Fruit fly (Drosophila melanogaster): Measurements from ENCODE around the gene Ref1.

The Ref1 gene

DNA sequence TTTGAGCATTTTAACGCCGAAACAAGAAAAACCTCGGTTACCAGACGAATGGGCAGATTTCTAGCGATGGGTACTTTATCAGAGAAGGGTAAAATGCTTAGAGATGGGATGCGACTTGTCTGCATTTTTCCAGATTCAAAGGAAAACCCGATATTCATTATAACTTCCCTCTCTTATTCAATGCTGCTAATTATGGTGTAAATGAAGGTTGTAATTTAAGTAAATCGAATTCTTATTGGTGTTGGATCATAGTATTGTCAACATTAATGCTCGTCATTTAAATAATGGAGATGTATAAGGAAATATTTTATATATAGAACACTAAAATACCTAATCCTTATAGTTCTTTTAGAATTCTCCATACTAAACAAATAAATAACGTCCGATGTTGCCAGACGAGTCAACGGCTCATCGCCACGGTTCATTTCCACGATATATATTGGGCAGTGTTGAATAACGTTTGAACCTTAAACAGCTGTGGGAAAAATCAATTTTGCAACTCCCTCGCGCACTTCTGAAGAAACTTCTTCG lies 44.0 kb upstream of the Ref1 start, which contains the start of the genes Alh and CG10098 (continued):
- TF ChIP-seq CG8281 (tag; optimal IDR thresholded peaks at IDR 0.05) (no peak), jigr1 (GFP tag; IDR thresholded peaks at IDR 0.05) (no peak; the same call in 2 of the 3 replicates), Doc3 (GFP tag; IDR thresholded peaks at IDR 0.05; ENCODE audit: partially characterized antibody) (peak; percentile 65), CG11696 (GFP tag; IDR thresholded peaks at IDR 0.05) (peak; percentile 49; the same call in 1 of the 2 replicates), CG7745 (tag; optimal IDR thresholded peaks at IDR 0.05) (no peak), NK7.1 (GFP tag; optimal IDR thresholded peaks at IDR 0.05) (peak; percentile 58), E2f2 (GFP tag; IDR thresholded peaks at IDR 0.05) (peak; percentile 39; the same call in 1 of the 2 replicates), stc (GFP tag; IDR thresholded peaks at IDR 0.05) (peak; percentile 32; the same call in 1 of the 2 replicates), odd (GFP tag; optimal IDR thresholded peaks at IDR 0.05) (no peak), Dfd (GFP tag; optimal IDR thresholded peaks at IDR 0.05) (no peak), vfl (GFP tag; optimal IDR thresholded peaks at IDR 0.05) (peak; percentile 87), Gsc (GFP tag; IDR thresholded peaks at IDR 0.05) (no peak; the same call in 1 of the 2 replicates), H15 (GFP tag; IDR thresholded peaks at IDR 0.05) (peak; percentile 62; the same call in 2 of the 3 replicates), CG3847 (GFP tag; IDR thresholded peaks at IDR 0.05) (peak; percentile 82), wdn (GFP tag; IDR thresholded peaks at IDR 0.05) (peak; percentile 59; the same call in 1 of the 2 replicates), Ets65A (GFP tag) (peak; percentile 99), ind (GFP tag; optimal IDR thresholded peaks at IDR 0.05) (peak; percentile 92), CG12299 (tag; optimal IDR thresholded peaks at IDR 0.05) (peak; percentile 56), CG30403 (GFP tag; optimal IDR thresholded peaks at IDR 0.05) (peak; percentile 96), CG18619 (GFP tag; optimal IDR thresholded peaks at IDR 0.05) (peak; percentile 85), CG6254 (GFP tag; optimal IDR thresholded peaks at IDR 0.05) (no peak), CG12104 (GFP tag; optimal IDR thresholded peaks at IDR 0.05) (peak; percentile 89), pfk (GFP tag; optimal IDR thresholded peaks at IDR 0.05) (no peak), CG8359 (GFP tag; optimal IDR thresholded peaks at IDR 0.05; ENCODE audit: borderline replicate concordance) (no peak), gfzf (GFP tag; optimal IDR thresholded peaks at IDR 0.05) (peak; percentile 38), CG6854 (GFP tag; optimal IDR thresholded peaks at IDR 0.05) (no peak), CG18011 (GFP tag; optimal IDR thresholded peaks at IDR 0.05) (peak; percentile 67), amos (GFP tag; IDR thresholded peaks at IDR 0.05; ENCODE audit: partially characterized antibody) (peak; percentile 75), CG16779 (GFP tag; IDR thresholded peaks at IDR 0.05) (peak; percentile 50), CG2129 (GFP tag; IDR thresholded peaks at IDR 0.05; ENCODE audit: partially characterized antibody) (peak; percentile 64), toy (GFP tag; IDR thresholded peaks at IDR 0.05) (0 out of 2 replicates have a peak, but pooled peaks have one; percentile 45), BtbVII (GFP tag; optimal IDR thresholded peaks at IDR 0.05) (no peak), Deaf1 (tag; optimal IDR thresholded peaks at IDR 0.05) (peak; percentile 19), CG11695 (GFP tag; IDR thresholded peaks at IDR 0.05) (no peak), CG7928 (GFP tag; optimal IDR thresholded peaks at IDR 0.05) (peak; percentile 43), scrt (GFP tag; optimal IDR thresholded peaks at IDR 0.05) (no peak), Fer2 (tag; optimal IDR thresholded peaks at IDR 0.05) (peak; percentile 79), NC2β (GFP tag; optimal IDR thresholded peaks at IDR 0.05) (peak; percentile 70), lov (optimal IDR thresholded peaks at IDR 0.05) (no peak), lov (GFP tag; IDR thresholded peaks at IDR 0.05) (peak; percentile 63; the same call in 1 of the 3 replicates), trh (GFP tag; optimal IDR thresholded peaks at IDR 0.05) (peak; percentile 18), az2 (GFP tag; optimal IDR thresholded peaks at IDR 0.05) (peak; percentile 88), CG31224 (GFP tag; IDR thresholded peaks at IDR 0.05) (peak; percentile 54; the same call in 1 of the 2 replicates), CHES-1-like (GFP tag; optimal IDR thresholded peaks at IDR 0.05) (peak; percentile 53), CG6813 (GFP tag; optimal IDR thresholded peaks at IDR 0.05) (peak; percentile 10), gcm2 (GFP tag; optimal IDR thresholded peaks at IDR 0.05) (peak; percentile 60), Side (GFP tag; optimal IDR thresholded peaks at IDR 0.05) (peak; percentile 74), unpg (GFP tag; optimal IDR thresholded peaks at IDR 0.05) (peak; percentile 68), Bgb (GFP tag; IDR thresholded peaks at IDR 0.05; ENCODE audit: partially characterized antibody) (peak; percentile 69), Usf (GFP tag; optimal IDR thresholded peaks at IDR 0.05) (peak; percentile 71)

All from whole organism, embryonic.